Worm (Caenorhabditis elegans): ENCODE measurements around the gene gphr-1.

gphr-1 gene

DNA sequence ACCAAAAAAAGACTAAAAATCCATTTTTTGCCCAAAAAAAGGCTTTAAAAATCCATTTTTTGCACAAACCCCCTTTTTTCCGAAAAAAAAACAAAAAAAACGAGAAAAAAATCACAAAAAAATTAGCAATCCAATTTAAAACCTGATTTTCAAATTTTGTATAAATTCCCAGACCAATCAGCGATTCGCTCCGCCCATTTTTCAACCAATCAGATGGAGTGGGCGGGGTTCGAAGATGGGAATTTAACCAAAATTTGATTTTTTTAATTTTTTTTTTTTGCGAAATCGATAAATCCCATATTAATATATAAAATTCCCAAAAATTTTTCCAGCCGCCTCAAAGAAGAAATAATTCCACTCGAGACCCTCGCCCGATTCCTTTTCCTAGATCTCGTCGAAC lies 2.6 kb downstream of the gphr-1 start:
- TF ChIP-seq dao-5 (tag; optimal IDR thresholded peaks at IDR 0.05) (no peak), W03F9.2 (tag; optimal IDR thresholded peaks at IDR 0.05) (no peak), him-1 (tag; optimal IDR thresholded peaks at IDR 0.05) (no peak)

DNA sequence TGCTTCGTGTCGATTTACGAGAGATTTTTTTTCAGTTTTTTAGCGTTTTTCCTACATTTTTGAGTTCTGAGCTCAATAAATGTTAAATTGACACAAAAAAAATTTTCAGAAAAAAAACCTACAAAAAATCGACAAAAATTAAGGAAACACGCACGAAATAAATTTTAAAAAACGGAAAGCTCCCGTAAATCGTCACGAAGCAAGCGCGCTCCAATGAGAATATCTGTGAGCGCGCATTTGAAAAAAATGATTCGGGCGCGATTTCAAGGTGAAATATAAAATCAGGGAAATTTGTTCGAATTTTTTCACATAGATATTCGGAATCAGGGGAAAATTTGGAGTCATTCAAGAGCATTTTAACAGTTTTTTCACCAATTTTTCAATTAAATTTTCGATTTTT lies 4.4 kb downstream of the gphr-1 start:
- TF ChIP-seq him-1 (tag; optimal IDR thresholded peaks at IDR 0.05) (no peak), W03F9.2 (tag; optimal IDR thresholded peaks at IDR 0.05) (no peak), dao-5 (tag; optimal IDR thresholded peaks at IDR 0.05) (no peak)

DNA sequence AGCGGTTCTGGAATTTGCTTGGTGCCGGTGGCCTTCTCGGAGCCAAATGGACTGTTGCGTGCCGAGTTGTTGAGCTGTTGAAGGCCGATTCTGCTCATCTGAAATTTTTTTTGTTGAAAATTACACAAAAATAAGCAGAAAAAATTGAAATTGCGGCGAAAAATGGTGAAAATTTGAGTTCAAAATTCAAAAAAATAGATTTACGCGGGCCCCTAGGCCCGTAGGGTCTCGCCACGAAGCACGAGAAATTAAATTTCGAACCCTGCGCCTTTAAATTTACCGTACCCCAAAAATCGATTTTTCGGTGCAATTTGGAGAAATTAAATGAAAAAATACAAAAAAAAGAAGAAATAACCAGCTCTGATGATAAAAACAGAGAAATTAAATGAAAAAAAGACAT lies 6.4 kb downstream of the gphr-1 start, which contains the start of gene gmn-1:
Gene gmn-1, minus strand, starts transcription at position 98 of the 400 bp plus-strand sequence.
- no peak for TF ChIP-seq dao-5 (tag; optimal IDR thresholded peaks at IDR 0.05)
- TF ChIP-seq W03F9.2 (tag; optimal IDR thresholded peaks at IDR 0.05) = peak; percentile 18
- TF ChIP-seq him-1 (tag; optimal IDR thresholded peaks at IDR 0.05) = no peak

DNA sequence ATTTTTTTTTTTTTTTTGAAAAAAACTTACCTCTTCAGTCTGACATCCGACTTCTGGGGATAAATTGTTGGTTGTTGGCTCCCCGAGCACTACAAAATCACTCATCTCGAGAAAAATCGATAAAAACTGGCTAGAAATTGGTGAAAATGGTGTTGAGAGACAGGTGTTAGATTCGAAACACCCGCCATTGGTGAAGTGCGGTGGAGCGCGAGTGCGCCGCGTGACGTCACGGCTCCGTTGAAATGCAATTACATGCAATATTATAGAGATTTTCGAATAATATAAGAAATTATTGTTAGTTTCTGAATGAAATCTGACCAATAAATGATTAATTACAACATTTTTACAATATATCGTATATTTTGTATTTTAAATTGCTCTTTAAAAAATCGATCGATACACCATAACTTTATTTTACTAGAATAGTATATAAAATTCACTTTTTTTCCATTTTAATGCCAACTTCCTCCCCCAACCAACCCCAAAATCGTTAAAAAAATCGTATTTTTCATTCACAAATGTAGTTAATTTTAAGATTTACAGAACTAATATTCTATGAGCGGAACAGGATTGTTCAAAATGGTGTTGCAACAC lies 7.3 kb downstream of the gphr-1 start, which contains the start of the genes Y75B8A.18 and Y75B8A.19:
Gene Y75B8A.18, minus strand, starts transcription at position 142 of the 594 bp plus-strand sequence.
Gene Y75B8A.19, plus strand, starts transcription at position 544 of the 594 bp plus-strand sequence.
- TF ChIP-seq him-1 (tag; optimal IDR thresholded peaks at IDR 0.05) (no peak), W03F9.2 (tag; optimal IDR thresholded peaks at IDR 0.05) (peak; percentile 31)

DNA sequence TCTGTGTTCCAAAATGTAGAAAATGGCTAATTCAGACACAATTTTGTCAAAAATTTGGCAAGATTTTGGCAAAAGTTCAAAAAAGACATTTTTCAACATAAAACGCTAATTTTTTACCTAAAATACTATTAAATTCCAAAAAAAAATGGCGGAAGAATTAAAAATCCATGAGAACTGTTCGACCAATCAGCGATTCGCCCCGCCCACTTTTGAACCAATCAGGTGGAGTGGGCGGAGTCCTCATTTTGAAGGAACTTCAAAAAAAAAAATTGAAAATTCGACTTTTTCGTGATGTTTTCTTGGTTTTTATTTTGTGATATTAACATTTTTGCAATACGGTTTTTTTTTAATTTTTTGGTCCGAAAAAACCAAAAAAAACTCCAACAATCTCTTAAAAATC lies 9.1 kb downstream of the gphr-1 start:
- no peak for TF ChIP-seq W03F9.2 (tag; optimal IDR thresholded peaks at IDR 0.05)
- no peak for TF ChIP-seq him-1 (tag; optimal IDR thresholded peaks at IDR 0.05)
- TF ChIP-seq dao-5 (tag; optimal IDR thresholded peaks at IDR 0.05) = no peak

DNA sequence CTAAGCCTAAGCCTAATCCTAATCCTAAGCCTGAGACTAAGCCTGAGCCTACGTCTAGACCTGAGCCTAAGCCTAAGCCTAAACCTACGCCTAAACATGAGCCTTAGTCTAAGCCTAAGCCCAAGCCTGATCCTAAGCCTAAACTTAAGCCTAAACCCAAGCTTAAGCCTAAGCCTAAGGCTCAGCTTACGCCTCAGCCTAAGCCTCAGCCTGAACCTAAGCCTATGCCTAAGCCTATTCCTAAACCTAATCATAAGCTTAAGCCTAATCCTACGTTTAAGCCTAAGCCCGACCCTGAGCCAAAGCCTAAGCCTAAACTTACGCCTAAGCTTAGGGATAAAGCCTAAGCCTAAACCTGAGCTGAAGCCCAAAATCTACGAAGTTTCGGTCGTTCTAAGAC lies 11.3 kb downstream of the gphr-1 start:
- no peak for TF ChIP-seq W03F9.2 (tag; optimal IDR thresholded peaks at IDR 0.05)
- no peak for TF ChIP-seq him-1 (tag; optimal IDR thresholded peaks at IDR 0.05)
- TF ChIP-seq dao-5 (tag; optimal IDR thresholded peaks at IDR 0.05) = no peak

DNA sequence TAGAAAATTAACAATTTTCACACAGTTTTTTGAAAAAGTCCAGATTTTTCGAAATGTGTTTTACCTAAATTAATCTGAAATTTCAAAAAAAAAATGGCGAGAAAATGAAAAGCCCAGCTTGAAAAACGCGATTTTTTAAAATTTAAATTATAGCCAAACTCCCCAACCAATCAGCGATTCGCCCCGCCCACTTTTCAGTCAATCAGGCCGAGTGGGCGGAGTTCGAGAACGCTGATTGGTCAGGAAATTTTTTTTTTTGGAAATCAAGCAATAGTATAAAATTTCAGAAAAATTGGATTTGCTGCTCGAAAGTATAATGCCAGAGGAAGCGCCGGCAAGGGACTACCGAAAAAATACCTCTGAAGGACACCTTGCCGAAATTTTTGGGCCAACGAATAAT lies 12.7 kb downstream of the gphr-1 start:
- TF ChIP-seq W03F9.2 (tag; optimal IDR thresholded peaks at IDR 0.05) (no peak), him-1 (tag; optimal IDR thresholded peaks at IDR 0.05) (no peak), dao-5 (tag; optimal IDR thresholded peaks at IDR 0.05) (no peak)

DNA sequence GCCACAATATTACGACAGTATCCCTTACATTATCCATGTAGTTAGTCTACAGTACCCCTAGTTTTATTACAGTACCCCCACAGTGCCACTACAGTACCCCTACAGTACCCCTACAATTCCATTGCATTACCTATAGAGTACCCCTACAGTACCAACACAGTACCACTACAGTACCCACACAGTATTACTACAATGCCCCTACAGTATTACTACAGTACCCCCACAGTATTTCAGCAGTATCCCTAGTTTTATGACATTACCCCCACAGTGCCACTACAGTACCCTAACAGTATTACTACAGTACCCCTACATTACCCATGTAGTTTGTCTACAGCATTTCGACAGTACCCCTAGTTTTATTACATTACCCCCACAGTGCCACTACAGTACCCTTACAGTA lies 14.6 kb downstream of the gphr-1 start:
- TF ChIP-seq W03F9.2 (tag; optimal IDR thresholded peaks at IDR 0.05) = no peak
- TF ChIP-seq him-1 (tag; optimal IDR thresholded peaks at IDR 0.05) = no peak
- TF ChIP-seq dao-5 (tag; optimal IDR thresholded peaks at IDR 0.05) = no peak

DNA sequence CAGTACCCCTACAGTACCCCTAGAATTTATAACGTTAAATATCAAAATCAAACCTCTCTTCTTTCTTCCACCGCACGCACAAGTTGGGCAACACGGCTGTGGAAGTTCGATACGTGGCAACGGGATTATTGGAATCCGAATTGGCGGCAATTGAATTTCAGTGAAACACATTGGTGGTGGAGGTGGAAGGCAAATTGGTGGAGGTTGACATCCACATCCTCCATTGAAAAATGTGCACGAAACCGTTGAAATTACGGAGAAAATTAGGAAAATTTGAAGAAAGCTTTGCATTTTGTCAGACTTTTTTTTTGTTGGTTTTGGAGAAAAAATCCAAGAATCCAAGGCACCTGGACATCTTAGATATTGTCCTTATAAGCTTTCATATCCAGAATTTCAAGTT lies 16.5 kb downstream of the gphr-1 start:
- no peak for TF ChIP-seq W03F9.2 (tag; optimal IDR thresholded peaks at IDR 0.05)
- TF ChIP-seq him-1 (tag; optimal IDR thresholded peaks at IDR 0.05) = no peak
- TF ChIP-seq dao-5 (tag; optimal IDR thresholded peaks at IDR 0.05) = no peak

DNA sequence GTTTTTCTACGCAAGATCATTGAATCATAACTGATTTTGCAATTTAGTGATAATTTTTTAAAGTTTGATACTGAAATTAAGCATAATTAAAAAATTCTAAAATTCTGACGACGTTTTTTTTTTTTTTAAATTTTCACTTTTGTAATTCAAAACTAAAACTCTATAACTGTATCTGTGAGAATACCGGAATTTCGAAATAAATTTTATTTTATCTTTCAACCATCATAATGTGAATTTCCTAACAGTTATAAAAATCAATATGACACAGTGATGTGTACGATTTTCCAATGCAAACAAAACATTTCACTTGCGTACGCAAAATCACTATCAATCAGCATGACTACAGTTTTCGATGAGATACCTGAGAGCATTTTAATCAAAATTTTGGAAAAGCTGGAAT lies 17.1 kb downstream of the gphr-1 start, which contains the start of the genes grl-15 and fbxa-89:
Gene grl-15, minus strand, starts transcription at position 101 of the 400 bp plus-strand sequence.
Gene fbxa-89, plus strand, starts transcription at position 271 of the 400 bp plus-strand sequence.
- no peak for TF ChIP-seq W03F9.2 (tag; optimal IDR thresholded peaks at IDR 0.05)
- no peak for TF ChIP-seq him-1 (tag; optimal IDR thresholded peaks at IDR 0.05)
- TF ChIP-seq dao-5 (tag; optimal IDR thresholded peaks at IDR 0.05) = no peak

DNA sequence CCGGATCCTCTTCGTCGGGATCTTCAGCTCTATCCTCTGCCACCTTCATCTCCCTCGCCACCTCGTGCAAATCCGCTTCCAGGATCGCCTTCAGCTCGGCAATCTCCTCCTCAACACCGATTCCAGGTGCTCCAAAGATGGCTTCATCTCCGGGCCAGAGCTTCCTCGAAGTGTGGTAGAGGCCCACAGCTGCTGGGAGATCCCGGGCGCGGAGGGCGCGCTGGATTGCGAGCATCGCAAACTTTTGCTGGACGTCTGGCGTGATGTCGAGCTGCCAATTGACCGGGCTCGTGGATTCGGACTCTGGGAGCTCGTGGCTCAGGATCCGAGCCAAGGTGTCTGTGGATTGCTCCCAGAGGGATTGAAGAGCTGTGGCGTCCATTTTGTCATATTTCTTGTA lies 26.7 kb downstream of the gphr-1 start:
- TF ChIP-seq W03F9.2 (tag; optimal IDR thresholded peaks at IDR 0.05) = no peak
- no peak for TF ChIP-seq dao-5 (tag; optimal IDR thresholded peaks at IDR 0.05)

DNA sequence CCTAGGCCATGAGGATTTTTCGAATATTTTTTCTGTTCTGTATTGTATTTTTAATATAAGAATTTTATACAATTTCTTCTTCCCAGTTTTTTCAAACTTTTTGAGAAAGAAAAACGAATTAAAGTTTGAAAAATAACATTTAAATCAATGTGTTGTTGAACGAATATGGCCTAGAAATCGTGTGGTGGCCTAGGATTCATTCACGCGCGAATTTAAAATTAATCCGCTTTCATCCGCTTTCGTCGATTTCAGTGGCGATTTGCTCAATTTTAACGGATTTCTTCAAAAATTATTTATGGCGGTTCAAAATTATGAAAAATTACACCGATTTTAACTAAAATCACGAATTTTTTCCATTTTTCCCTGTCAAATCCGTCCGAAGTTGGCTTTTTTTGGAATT lies 28.5 kb downstream of the gphr-1 start:
- TF ChIP-seq W03F9.2 (tag; optimal IDR thresholded peaks at IDR 0.05) (no peak), dao-5 (tag; optimal IDR thresholded peaks at IDR 0.05) (no peak), him-1 (tag; optimal IDR thresholded peaks at IDR 0.05) (no peak)

DNA sequence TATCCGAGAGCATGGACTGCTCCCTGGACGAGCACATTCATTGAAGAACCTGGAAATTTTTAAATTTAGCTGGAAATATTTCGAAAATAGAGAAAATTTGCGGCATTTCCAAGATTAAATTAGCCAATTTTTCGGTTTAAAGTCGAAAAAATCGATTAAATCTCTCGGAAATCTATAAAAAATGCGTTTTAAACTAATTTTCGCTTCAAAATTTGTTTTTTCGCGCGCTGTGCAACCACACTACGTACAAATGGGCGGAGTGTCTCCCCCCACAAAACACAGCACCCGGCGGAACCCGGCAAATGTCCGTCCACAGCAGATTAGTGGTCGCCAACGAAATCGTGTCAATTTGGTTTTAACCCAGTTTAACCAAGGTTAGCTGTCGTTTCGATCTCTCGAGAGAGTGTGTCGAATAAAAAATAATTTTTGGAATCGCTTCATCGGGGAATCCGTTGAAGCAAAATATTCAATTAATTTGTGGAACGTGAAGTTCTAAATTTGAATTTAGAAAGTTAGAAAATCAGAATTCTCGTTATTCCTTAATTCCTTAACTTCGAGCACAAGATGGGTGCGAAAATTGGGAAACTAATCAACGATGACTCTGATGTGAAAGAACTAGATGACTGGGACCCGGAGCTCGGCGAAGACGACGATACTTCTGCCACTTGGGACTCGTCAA lies 31.4 kb downstream of the gphr-1 start, which contains the start of the genes tim-1 and Y75B8A.23:
Gene tim-1, minus strand, starts transcription at position 51 of the 679 bp plus-strand sequence.
Gene Y75B8A.23, plus strand, starts transcription at position 547 of the 679 bp plus-strand sequence.
- TF ChIP-seq him-1 (tag; optimal IDR thresholded peaks at IDR 0.05) (peak; percentile 27), W03F9.2 (tag; optimal IDR thresholded peaks at IDR 0.05) (peak; percentile 95), dao-5 (tag; optimal IDR thresholded peaks at IDR 0.05) (peak; percentile 30)

DNA sequence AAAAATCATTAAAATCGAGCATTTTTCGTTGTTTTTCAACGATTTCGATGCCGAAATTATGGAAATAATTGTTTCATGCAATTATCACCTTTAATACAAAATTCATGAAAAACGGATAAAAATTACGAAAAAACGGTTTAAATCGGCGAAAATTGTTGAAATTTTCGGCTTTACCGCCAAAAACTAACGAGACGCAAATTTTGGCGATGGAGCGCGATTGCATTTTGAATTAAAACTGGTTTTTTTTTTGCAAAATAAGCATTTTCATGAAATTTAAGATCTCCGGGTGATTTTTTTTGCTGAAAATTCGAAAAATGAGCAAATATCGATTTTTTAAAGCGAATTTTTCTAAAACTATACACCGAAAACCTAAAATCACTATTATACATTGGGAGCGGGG lies 32.3 kb downstream of the gphr-1 start:
- TF ChIP-seq him-1 (tag; optimal IDR thresholded peaks at IDR 0.05) (no peak), W03F9.2 (tag; optimal IDR thresholded peaks at IDR 0.05) (no peak), dao-5 (tag; optimal IDR thresholded peaks at IDR 0.05) (no peak)

Measured in whole organism, L4/young adult.